Worm (Caenorhabditis elegans) whole organism, young adult: ENCODE results near the gene let-418.

Experiments used
- B0261.1 ChIP-seq: sonication (generic microtip); optimal IDR thresholded peaks from 2 replicates; lab custom pipeline; 2016; ENCODE audit warnings: mild to moderate bottlenecking, missing genetic modification characterization, moderate library complexity, missing compliant biosample characterization
- F23B12.7 ChIP-seq: sonication (generic microtip); optimal IDR thresholded peaks from 2 replicates; lab custom pipeline; 2017; ENCODE audit warnings: missing genetic modification characterization, mild to moderate bottlenecking, missing compliant biosample characterization, antibody characterized with exemption, moderate library complexity; ENCODE audit not compliant: insufficient read depth
- Y56A3A.18 ChIP-seq: fragments of 200-800 bp; sonication (Bioruptor generic); IDR thresholded peaks from 2 replicates; pipeline ENCODE4 v1.3.6; 2022; ENCODE audit warnings: missing genetic modification reagents, missing genetic modification characterization, missing compliant biosample characterization
- akir-1 ChIP-seq: fragments of 200-800 bp; sonication (Bioruptor generic); optimal IDR thresholded peaks from 2 replicates; lab custom pipeline; 2018; ENCODE audit warnings: mild to moderate bottlenecking, missing genetic modification characterization, moderate library complexity, missing compliant biosample characterization
- dox-1 ChIP-seq: fragments of 200-800 bp; sonication (Bioruptor generic); IDR thresholded peaks from 2 replicates; pipeline ENCODE4 v1.3.6; 2022; ENCODE audit warnings: missing genetic modification reagents, missing genetic modification characterization, missing compliant biosample characterization
- ets-4 ChIP-seq: fragments of 200-800 bp; sonication (Bioruptor generic); optimal IDR thresholded peaks from 2 replicates; lab custom pipeline; 2018; ENCODE audit warnings: mild to moderate bottlenecking, missing genetic modification characterization, missing compliant biosample characterization
- pha-4 ChIP-seq: fragments of 150-350 bp; sonication (generic microtip); optimal IDR thresholded peaks from 2 replicates; lab custom pipeline; 2014; ENCODE audit warnings: missing biosample characterization, missing genetic modification reagents, missing genetic modification characterization
- ztf-3 ChIP-seq: fragments of 200-800 bp; sonication (Bioruptor generic); optimal IDR thresholded peaks from 2 replicates; lab custom pipeline; 2018; ENCODE audit warnings: mild to moderate bottlenecking, missing genetic modification characterization, missing compliant biosample characterization

- TF ChIP-seq F23B12.7 (tag; lab: Kevin White, UChicago) (no peak), pha-4 (no peak), dox-1 (GFP tag; lab: Robert Waterston, UW) (no peak), ets-4 (GFP tag; lab: Kevin White, UChicago) (no peak), Y56A3A.18 (GFP tag; lab: Robert Waterston, UW) (no peak), B0261.1 (tag; lab: Kevin White, UChicago) (no peak), akir-1 (GFP tag; lab: Kevin White, UChicago) (no peak), ztf-3 (no peak)
Measured at ce11 chrV:5848015-5848609, 21.5 kb downstream of the let-418 start.
